Fruit fly (Drosophila melanogaster) whole organism, adult: ENCODE measurements around the gene CG42824.

Experiments used
- CG11617 ChIP-seq: fragments of 200-800 bp; sonication (Bioruptor generic); optimal IDR thresholded peaks from 2 replicates; lab custom pipeline; 2017; ENCODE audit warnings: mild to moderate bottlenecking, missing biosample characterization, missing genetic modification reagents, missing genetic modification characterization
- CG12768 ChIP-seq: fragments of 200-800 bp; sonication (Bioruptor generic); optimal IDR thresholded peaks from 2 replicates; lab custom pipeline; 2017; ENCODE audit warnings: missing biosample characterization, missing genetic modification characterization, mild to moderate bottlenecking, moderate library complexity, missing genetic modification reagents
- CG14711 ChIP-seq: fragments of 200-800 bp; sonication (Bioruptor generic); optimal IDR thresholded peaks from 2 replicates; lab custom pipeline; 2018; ENCODE audit warnings: missing biosample characterization, mild to moderate bottlenecking, missing genetic modification characterization, moderate library complexity
- CG1620 ChIP-seq: fragments of 200-800 bp; sonication (Bioruptor generic); optimal IDR thresholded peaks from 2 replicates; lab custom pipeline; 2016; ENCODE audit warnings: missing biosample characterization, missing genetic modification characterization
- CG33017 ChIP-seq: fragments of 200-800 bp; sonication (Bioruptor generic); optimal IDR thresholded peaks from 2 replicates; lab custom pipeline; 2018; ENCODE audit warnings: missing biosample characterization, mild to moderate bottlenecking, missing genetic modification characterization, moderate library complexity
- CG5204 ChIP-seq: fragments of 200-800 bp; sonication (Bioruptor generic); optimal IDR thresholded peaks from 2 replicates; lab custom pipeline; 2016; ENCODE audit warnings: missing biosample characterization, missing genetic modification characterization
- CG7045 ChIP-seq: fragments of 200-800 bp; sonication (Bioruptor generic); optimal IDR thresholded peaks from 2 replicates; lab custom pipeline; 2017; ENCODE audit warnings: missing biosample characterization, mild to moderate bottlenecking, missing genetic modification characterization
- CG7101 ChIP-seq: fragments of 200-800 bp; sonication (Bioruptor generic); optimal IDR thresholded peaks from 2 replicates; lab custom pipeline; 2018; ENCODE audit warnings: missing biosample characterization, mild to moderate bottlenecking, missing genetic modification characterization, moderate library complexity
- Clk ChIP-seq: fragments of 200-800 bp; sonication (Bioruptor generic); optimal IDR thresholded peaks from 2 replicates; lab custom pipeline; 2017; ENCODE audit warnings: missing biosample characterization, missing genetic modification characterization
- Crg-1 ChIP-seq: fragments of 200-800 bp; sonication (Bioruptor generic); optimal IDR thresholded peaks from 2 replicates; lab custom pipeline; 2016; ENCODE audit warnings: missing biosample characterization, missing genetic modification characterization
- Hr96 ChIP-seq: fragments of 200-800 bp; sonication (Bioruptor generic); optimal IDR thresholded peaks from 2 replicates; lab custom pipeline; 2016; ENCODE audit warnings: missing biosample characterization, missing genetic modification characterization
- Mnt ChIP-seq: fragments of 200-800 bp; sonication (Bioruptor generic); optimal IDR thresholded peaks from 2 replicates; lab custom pipeline; 2016; ENCODE audit warnings: missing biosample characterization, mild to moderate bottlenecking, missing genetic modification characterization
- bab1 ChIP-seq: fragments of 200-800 bp; sonication (Bioruptor generic); optimal IDR thresholded peaks from 3 replicates; lab custom pipeline; 2019; ENCODE audit warnings: missing biosample characterization, mild to moderate bottlenecking, missing genetic modification characterization, moderate library complexity
- cic ChIP-seq: fragments of 200-800 bp; sonication (Bioruptor generic); optimal IDR thresholded peaks from 2 replicates; lab custom pipeline; 2017; ENCODE audit warnings: missing biosample characterization, mild to moderate bottlenecking, missing genetic modification characterization, moderate library complexity
- cnc ChIP-seq, 2 experiments: fragments of >200 bp; optimal IDR thresholded peaks; 2 replicates each; lab custom pipeline; 2017
- kay ChIP-seq: fragments of 200-800 bp; sonication (Bioruptor generic); peaks from one replicate; lab custom pipeline; 2016; ENCODE audit warnings: missing biosample characterization, missing genetic modification characterization, borderline replicate concordance
- ovo ChIP-seq: fragments of 200-800 bp; sonication (Bioruptor generic); optimal IDR thresholded peaks from 2 replicates; lab custom pipeline; 2016; ENCODE audit warnings: missing biosample characterization, missing genetic modification characterization
- pad ChIP-seq: fragments of 200-800 bp; sonication (Bioruptor generic); optimal IDR thresholded peaks from 3 replicates; lab custom pipeline; 2017; ENCODE audit warnings: missing biosample characterization, missing genetic modification characterization, mild to moderate bottlenecking, moderate library complexity, missing genetic modification reagents
- tj ChIP-seq: fragments of 200-800 bp; sonication (Bioruptor generic); optimal IDR thresholded peaks from 3 replicates; lab custom pipeline; 2017; ENCODE audit warnings: missing biosample characterization, mild to moderate bottlenecking, missing genetic modification characterization, moderate library complexity
- toe ChIP-seq: fragments of 200-800 bp; sonication (Bioruptor generic); optimal IDR thresholded peaks from 2 replicates; lab custom pipeline; 2016; ENCODE audit warnings: missing biosample characterization, missing genetic modification characterization

CG42824 gene

dm6 chr3R:17415439-17415838, 9.1 kb upstream of the CG42824 start, which contains the start of gene CG5866:
Gene CG5866 (plus strand): TSS chr3R:17415739.
- no peak for TF ChIP-seq CG33017 (tag; lab: Kevin White, UChicago)
- TF ChIP-seq tj (GFP tag; lab: Kevin White, UChicago): no peak
- TF ChIP-seq ovo (GFP tag; lab: Kevin White, UChicago): no peak
- TF ChIP-seq pad (GFP tag; lab: Kevin White, UChicago): no peak
- no peak for TF ChIP-seq CG1620
- TF ChIP-seq Hr96 (GFP tag; lab: Kevin White, UChicago): no peak
- TF ChIP-seq cnc (optimal IDR thresholded peaks at IDR 0.05; lab: Kevin White, UChicago): no peak
- no peak for TF ChIP-seq cic (GFP tag; lab: Kevin White, UChicago)
- no peak for TF ChIP-seq CG11617 (GFP tag; lab: Kevin White, UChicago)
- TF ChIP-seq Mnt: no peak
- TF ChIP-seq bab1: no peak
- TF ChIP-seq toe: no peak
- TF ChIP-seq kay (GFP tag; lab: Kevin White, UChicago): no peak
- TF ChIP-seq Clk (GFP tag; lab: Kevin White, UChicago): no peak
- TF ChIP-seq CG7101 (tag; lab: Kevin White, UChicago): no peak
- no peak for TF ChIP-seq CG7045 (GFP tag; lab: Kevin White, UChicago)

dm6 chr3R:17413601-17414000, 7.3 kb upstream of the CG42824 start, which contains the start of gene CG42822:
Gene CG42822 (plus strand): TSS chr3R:17413901.
- TF ChIP-seq pad (GFP tag; lab: Kevin White, UChicago): no peak
- no peak for TF ChIP-seq CG14711 (tag; lab: Kevin White, UChicago)
- TF ChIP-seq toe: no peak
- TF ChIP-seq cic (GFP tag; lab: Kevin White, UChicago): no peak
- no peak for TF ChIP-seq kay (GFP tag; lab: Kevin White, UChicago)
- no peak for TF ChIP-seq Clk (GFP tag; lab: Kevin White, UChicago)
- no peak for TF ChIP-seq CG5204 (GFP tag; lab: Kevin White, UChicago)
- no peak for TF ChIP-seq tj (GFP tag; lab: Kevin White, UChicago)
- no peak for TF ChIP-seq CG7045 (GFP tag; lab: Kevin White, UChicago)
- no peak for TF ChIP-seq Crg-1 (GFP tag; lab: Kevin White, UChicago)
- TF ChIP-seq CG7101 (tag; lab: Kevin White, UChicago): no peak
- TF ChIP-seq CG1620: no peak

- TF ChIP-seq CG12768 (GFP tag; lab: Kevin White, UChicago) (no peak), CG11617 (GFP tag; lab: Kevin White, UChicago) (no peak), bab1 (peak; percentile 23), CG33017 (tag; lab: Kevin White, UChicago) (no peak), cnc (optimal IDR thresholded peaks at IDR 0.05; lab: Kevin White, UChicago) (no peak), Mnt (no peak), CG14711 (tag; lab: Kevin White, UChicago) (peak; percentile 29), CG7101 (tag; lab: Kevin White, UChicago) (no peak)
Measured at dm6 chr3R:17412458-17413127, 6.3 kb upstream of the CG42824 start, which contains the start of gene CG42821. Gene CG42821 (plus strand): TSS chr3R:17413077.

dm6 chr3R:17410808-17411207, 4.5 kb upstream of the CG42824 start, which contains the start of gene CG5863:
Gene CG5863 (plus strand): TSS chr3R:17411108.
- TF ChIP-seq CG14711 (tag; lab: Kevin White, UChicago): no peak
- TF ChIP-seq bab1: no peak
- TF ChIP-seq Mnt: no peak

dm6 chr3R:17409319-17409718, 3.0 kb upstream of the CG42824 start, which contains the start of gene CG5860:
Gene CG5860 (plus strand): TSS chr3R:17409619.
- no peak for TF ChIP-seq tj (GFP tag; lab: Kevin White, UChicago)
- TF ChIP-seq Crg-1 (GFP tag; lab: Kevin White, UChicago): no peak
- TF ChIP-seq CG12768 (GFP tag; lab: Kevin White, UChicago): no peak
- TF ChIP-seq CG14711 (tag; lab: Kevin White, UChicago): no peak
- no peak for TF ChIP-seq CG11617 (GFP tag; lab: Kevin White, UChicago)
- no peak for TF ChIP-seq kay (GFP tag; lab: Kevin White, UChicago)
- no peak for TF ChIP-seq CG7045 (GFP tag; lab: Kevin White, UChicago)
- TF ChIP-seq CG1620: no peak
- no peak for TF ChIP-seq cic (GFP tag; lab: Kevin White, UChicago)
- no peak for TF ChIP-seq ovo (GFP tag; lab: Kevin White, UChicago)

DNA sequence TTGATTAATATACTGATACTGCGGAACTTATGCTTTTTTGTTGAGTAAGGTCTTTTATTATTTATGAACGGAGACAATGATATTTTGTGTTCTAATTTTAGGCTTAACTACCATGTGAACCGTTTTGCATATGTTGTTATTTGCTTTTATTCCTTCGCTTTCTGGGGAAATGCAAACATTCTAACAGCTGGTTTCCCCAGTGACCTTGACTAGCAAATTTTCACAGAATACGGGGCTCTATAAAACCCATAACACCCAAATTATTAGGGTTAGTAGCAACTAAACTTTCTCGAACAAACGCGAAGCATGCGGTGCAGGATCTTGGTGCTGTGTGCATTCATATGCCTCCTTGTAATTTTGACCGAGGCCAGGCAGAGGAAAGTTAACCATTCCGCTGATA, 1.3 kb upstream of the CG42824 start, which contains the start of gene CG17283:
CG17283 (plus strand) TSS at position 301 of the 400 bp plus-strand sequence.
- TF ChIP-seq toe (no peak), CG11617 (GFP tag; lab: Kevin White, UChicago) (no peak)

DNA sequence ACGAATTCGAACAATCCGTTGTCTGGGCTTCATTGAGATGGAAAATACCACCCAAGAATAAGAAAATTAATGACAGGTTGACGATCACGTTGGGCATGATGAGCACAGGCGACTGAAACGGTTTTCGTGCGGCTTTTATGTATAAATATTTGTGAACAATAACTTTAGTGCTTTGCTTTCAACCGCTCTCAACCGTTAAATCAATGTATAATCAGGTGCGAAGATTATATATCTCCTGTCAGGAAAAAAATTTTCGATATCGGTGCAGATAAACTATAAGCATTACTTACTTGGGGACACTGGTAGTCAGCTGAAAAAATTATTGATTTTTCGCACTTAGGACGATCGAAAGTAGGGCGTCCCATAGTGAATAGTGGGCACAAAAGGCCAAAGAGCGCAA, 1.3 kb downstream of the CG42824 start, which contains the start of gene CG42823:
CG42823 (minus strand) TSS at position 101 of the 400 bp plus-strand sequence.
- TF ChIP-seq CG33017 (tag; lab: Kevin White, UChicago): no peak
- no peak for TF ChIP-seq toe
- no peak for TF ChIP-seq CG1620
- TF ChIP-seq ovo (GFP tag; lab: Kevin White, UChicago): no peak
- no peak for TF ChIP-seq Clk (GFP tag; lab: Kevin White, UChicago)
- no peak for TF ChIP-seq CG5204 (GFP tag; lab: Kevin White, UChicago)
- no peak for TF ChIP-seq Crg-1 (GFP tag; lab: Kevin White, UChicago)
- TF ChIP-seq CG14711 (tag; lab: Kevin White, UChicago): no peak
- no peak for TF ChIP-seq kay (GFP tag; lab: Kevin White, UChicago)
- TF ChIP-seq cic (GFP tag; lab: Kevin White, UChicago): no peak
- TF ChIP-seq bab1: no peak
- TF ChIP-seq tj (GFP tag; lab: Kevin White, UChicago): no peak
- no peak for TF ChIP-seq pad (GFP tag; lab: Kevin White, UChicago)
